Fruit fly (Drosophila melanogaster) whole organism, pupa: Measurements from ENCODE around the gene CG32081.

Experiments used
- CG10348 ChIP-seq: fragments of 200-800 bp; sonication (Bioruptor generic); IDR thresholded peaks from 2 replicates; pipeline ENCODE4 v1.3.6; 2022; ENCODE audit warnings: missing biosample characterization, missing genetic modification characterization
- CG13204 ChIP-seq: fragments of 200-800 bp; sonication (Bioruptor generic); optimal IDR thresholded peaks from 2 replicates; lab custom pipeline; 2018; ENCODE audit warnings: missing biosample characterization, mild to moderate bottlenecking, missing genetic modification characterization, moderate library complexity
- CG14655 ChIP-seq: fragments of 200-800 bp; sonication (Bioruptor generic); optimal IDR thresholded peaks from 3 replicates; lab custom pipeline; 2017; ENCODE audit warnings: mild to moderate bottlenecking, missing biosample characterization, missing genetic modification reagents, missing genetic modification characterization
- CG15710 ChIP-seq: fragments of 200-800 bp; sonication (Bioruptor generic); optimal IDR thresholded peaks from 2 replicates; lab custom pipeline; 2018; ENCODE audit warnings: missing biosample characterization, mild to moderate bottlenecking, missing genetic modification characterization, moderate library complexity
- CG17806 ChIP-seq: fragments of 200-800 bp; sonication (Bioruptor generic); optimal IDR thresholded peaks from 2 replicates; lab custom pipeline; 2018; ENCODE audit warnings: missing biosample characterization, mild to moderate bottlenecking, missing genetic modification characterization, moderate library complexity
- CG32121 ChIP-seq: fragments of 200-800 bp; sonication (Bioruptor generic); IDR thresholded peaks from 2 replicates; pipeline ENCODE4 v1.3.6; 2022; ENCODE audit warnings: missing biosample characterization, missing genetic modification characterization
- CG34367 ChIP-seq: fragments of 200-800 bp; sonication (Bioruptor generic); optimal IDR thresholded peaks from 2 replicates; lab custom pipeline; 2018; ENCODE audit warnings: missing biosample characterization, mild to moderate bottlenecking, missing genetic modification characterization
- CG4496 ChIP-seq: fragments of 200-800 bp; sonication (Bioruptor generic); IDR thresholded peaks from 3 replicates; pipeline ENCODE4 v1.3.6; 2022; ENCODE audit warnings: missing biosample characterization, missing genetic modification characterization
- CG8159 ChIP-seq: fragments of 200-800 bp; sonication (Bioruptor generic); optimal IDR thresholded peaks from 3 replicates; lab custom pipeline; 2018; ENCODE audit warnings: missing biosample characterization, mild to moderate bottlenecking, missing genetic modification characterization, moderate library complexity
- CG8301 ChIP-seq: fragments of 200-800 bp; sonication (Bioruptor generic); optimal IDR thresholded peaks from 2 replicates; lab custom pipeline; 2018; ENCODE audit warnings: missing biosample characterization, mild to moderate bottlenecking, missing genetic modification characterization
- CG9948 ChIP-seq: fragments of 200-800 bp; sonication (Bioruptor generic); optimal IDR thresholded peaks from 2 replicates; lab custom pipeline; 2018; ENCODE audit warnings: missing biosample characterization, mild to moderate bottlenecking, missing genetic modification characterization, moderate library complexity
- D1 ChIP-seq: fragments of 200-800 bp; sonication (Bioruptor generic); optimal IDR thresholded peaks from 2 replicates; lab custom pipeline; 2018; ENCODE audit warnings: missing biosample characterization, mild to moderate bottlenecking, missing genetic modification characterization, moderate library complexity
- EcR ChIP-seq: fragments of 200-800 bp; sonication (Bioruptor generic); optimal IDR thresholded peaks from 3 replicates; lab custom pipeline; 2019; ENCODE audit warnings: missing biosample characterization, missing genetic modification characterization, mild to moderate bottlenecking, moderate library complexity, missing genetic modification reagents
- Ets98B ChIP-seq: fragments of 200-800 bp; sonication (Bioruptor generic); IDR thresholded peaks from 2 replicates; pipeline ENCODE4 v1.3.6; 2022; ENCODE audit warnings: missing biosample characterization, missing genetic modification characterization
- Pif1A ChIP-seq: fragments of 200-800 bp; sonication (Bioruptor generic); optimal IDR thresholded peaks from 3 replicates; lab custom pipeline; 2016; ENCODE audit warnings: missing biosample characterization, missing genetic modification characterization
- Pif1B ChIP-seq: fragments of 200-800 bp; sonication (Bioruptor generic); optimal IDR thresholded peaks from 3 replicates; lab custom pipeline; 2016; ENCODE audit warnings: missing biosample characterization, missing genetic modification characterization
- Snoo ChIP-seq: fragments of 200-800 bp; sonication (Bioruptor generic); optimal IDR thresholded peaks from 3 replicates; lab custom pipeline; 2017; ENCODE audit warnings: missing biosample characterization, mild to moderate bottlenecking, missing genetic modification characterization, inconsistent platforms
- fd96Ca ChIP-seq: fragments of 200-800 bp; sonication (Bioruptor generic); IDR thresholded peaks from 3 replicates; pipeline ENCODE4 v1.3.6; 2022; ENCODE audit warnings: missing biosample characterization, missing genetic modification characterization
- gl ChIP-seq: fragments of 200-800 bp; sonication (Bioruptor generic); optimal IDR thresholded peaks from 2 replicates; lab custom pipeline; 2018; ENCODE audit warnings: missing biosample characterization, mild to moderate bottlenecking, missing genetic modification characterization
- rn ChIP-seq: fragments of 200-800 bp; sonication (Bioruptor generic); IDR thresholded peaks from 2 replicates; pipeline ENCODE4 v1.3.6; 2022; ENCODE audit warnings: missing biosample characterization, missing genetic modification characterization

CG32081 gene

DNA sequence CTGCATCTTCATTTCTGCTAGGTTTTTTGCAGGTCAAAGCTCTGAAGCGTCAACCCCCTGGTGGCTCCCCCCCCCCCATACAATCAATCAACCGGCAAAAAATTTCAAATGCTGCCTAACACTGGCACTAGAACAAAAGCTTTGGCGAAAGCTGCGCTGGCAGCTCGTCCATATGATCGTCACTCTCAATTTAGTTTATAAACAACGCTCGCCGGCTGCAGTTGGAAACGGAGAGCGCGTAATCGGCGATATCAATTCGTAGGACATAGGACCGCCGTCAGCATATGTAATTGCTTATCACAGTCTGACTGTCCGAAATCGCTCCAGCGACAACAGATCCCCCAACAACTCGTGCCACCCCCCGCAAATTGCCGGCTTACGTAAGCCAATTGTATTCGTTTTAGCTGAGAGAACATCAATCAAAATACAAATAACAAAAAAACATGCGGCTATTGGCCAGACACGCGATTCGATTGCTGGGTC lies 43.0 kb downstream of the CG32081 start, which contains the start of gene Mocs1:
TSS of gene Mocs1 (plus strand) at position 155 of the 483 bp plus-strand sequence.
- peak; percentile 48; the same call in 2 of the 3 replicates for TF ChIP-seq fd96Ca (GFP tag; lab: Robert Waterston, UW)
- peak; percentile 54 for TF ChIP-seq CG32121
- TF ChIP-seq CG15710 (tag; lab: Kevin White, UChicago), result no peak
- no peak for TF ChIP-seq CG14655 (GFP tag; lab: Kevin White, UChicago)
- TF ChIP-seq Ets98B (GFP tag; lab: Robert Waterston, UW), result peak; percentile 53; the same call in 1 of the 2 replicates

DNA sequence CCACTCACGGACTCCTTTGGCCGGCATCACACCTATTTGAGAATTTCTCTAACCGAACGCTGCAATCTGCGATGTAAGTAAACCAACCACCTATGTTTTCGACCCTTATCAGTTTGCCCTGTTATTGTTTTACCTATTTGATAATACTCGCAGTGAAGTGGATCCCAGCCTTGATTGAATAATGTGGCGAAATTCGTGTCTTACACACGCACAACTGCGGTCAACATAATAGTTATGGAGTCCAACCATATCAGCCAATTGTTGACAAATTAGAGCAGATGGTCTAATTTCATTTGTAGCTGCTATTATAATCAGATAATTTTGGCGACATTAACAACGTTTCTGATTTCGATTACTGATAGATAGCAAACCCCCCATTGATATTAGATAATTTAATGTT lies 43.7 kb downstream of the CG32081 start:
- no peak for TF ChIP-seq CG14655 (GFP tag; lab: Kevin White, UChicago)
- no peak for TF ChIP-seq CG13204 (GFP tag; lab: Kevin White, UChicago)
- TF ChIP-seq CG15710 (tag; lab: Kevin White, UChicago), result no peak
- no peak for TF ChIP-seq CG8301 (tag; lab: Kevin White, UChicago)
- no peak for TF ChIP-seq CG34367 (tag; lab: Kevin White, UChicago)
- no peak for TF ChIP-seq Pif1A (GFP tag; lab: Kevin White, UChicago)
- TF ChIP-seq CG9948 (tag; lab: Kevin White, UChicago), result no peak
- no peak for TF ChIP-seq Ets98B (GFP tag; lab: Robert Waterston, UW)
- no peak for TF ChIP-seq D1 (tag; lab: Kevin White, UChicago)
- no peak for TF ChIP-seq CG10348 (GFP tag; lab: Robert Waterston, UW)
- no peak for TF ChIP-seq gl (tag; lab: Kevin White, UChicago)
- no peak for TF ChIP-seq CG32121
- no peak for TF ChIP-seq CG8159 (tag; lab: Kevin White, UChicago)
- TF ChIP-seq Snoo (tag; lab: Kevin White, UChicago), result no peak
- TF ChIP-seq EcR (GFP tag; lab: Kevin White, UChicago), result no peak
- TF ChIP-seq CG17806, result no peak
- no peak for TF ChIP-seq rn (GFP tag; lab: Robert Waterston, UW)
- TF ChIP-seq CG4496 (GFP tag; lab: Robert Waterston, UW), result no peak
- no peak for TF ChIP-seq Pif1B (GFP tag; lab: Kevin White, UChicago)

- TF ChIP-seq CG17806 (peak; percentile 36), Ets98B (GFP tag; lab: Robert Waterston, UW) (0 out of 2 replicates have a peak, but pooled peaks have one; percentile 25), CG15710 (tag; lab: Kevin White, UChicago) (peak; percentile 23), EcR (GFP tag; lab: Kevin White, UChicago) (no peak), CG10348 (GFP tag; lab: Robert Waterston, UW) (no peak)
Observed at dm6 chr3L:11074043-11074853, 46.9 kb downstream of the CG32081 start, which contains the start of the genes Pfdn2 and Noc1. Gene Pfdn2 (minus strand): TSS chr3L:11074388. Gene Noc1 (plus strand): TSS chr3L:11074769.
